Worm (Caenorhabditis elegans): ENCODE data around the gene idpp-12.

- TF ChIP-seq hmg-4 (GFP tag; optimal IDR thresholded peaks at IDR 0.05) = no peak
- no peak for TF ChIP-seq tbx-37 (GFP tag; conservative IDR thresholded peaks at IDR 0.05)
- TF ChIP-seq ets-7 (tag; optimal IDR thresholded peaks at IDR 0.05) = no peak
- no peak for TF ChIP-seq ama-1 (optimal IDR thresholded peaks at IDR 0.05)
- TF ChIP-seq tbx-11 (GFP tag; IDR thresholded peaks at IDR 0.05) = no peak
- TF ChIP-seq flt-1 (GFP tag; IDR thresholded peaks at IDR 0.05) = no peak
- TF ChIP-seq sea-1 (GFP tag; conservative IDR thresholded peaks at IDR 0.05) = no peak
- no peak for TF ChIP-seq B0310.2 (tag; optimal IDR thresholded peaks at IDR 0.05)
Measured at ce11 chrIV:3308885-3309284, 5.1 kb downstream of the idpp-12 start.

Measured in whole organism, early embryonic.